Worm (Caenorhabditis elegans) whole organism, L1 larva: ENCODE results near the gene F09C6.10.

Source experiments
- C16A3.4 ChIP-seq: fragments of 150-350 bp; optimal IDR thresholded peaks from 2 replicates; lab custom pipeline; 2014; ENCODE audit warnings: missing biosample characterization, missing genetic modification characterization
- C34B4.2 ChIP-seq: sonication (generic microtip); optimal IDR thresholded peaks from 2 replicates; lab custom pipeline; 2017; ENCODE audit warnings: mild to moderate bottlenecking, missing genetic modification characterization, missing compliant biosample characterization
- F16B12.6 ChIP-seq: fragments of 150-350 bp; optimal IDR thresholded peaks from 2 replicates; lab custom pipeline; 2014; ENCODE audit warnings: missing biosample characterization, missing genetic modification characterization
- aha-1 ChIP-seq: fragments of 150-350 bp; optimal IDR thresholded peaks from 2 replicates; lab custom pipeline; 2014; ENCODE audit warnings: missing biosample characterization, missing genetic modification characterization
- alr-1 ChIP-seq: fragments of 200-800 bp; sonication (Bioruptor generic); optimal IDR thresholded peaks from 2 replicates; lab custom pipeline; 2018; ENCODE audit warnings: borderline replicate concordance, mild to moderate bottlenecking, missing genetic modification characterization, missing compliant biosample characterization
- aly-2 ChIP-seq: fragments of 150-350 bp; optimal IDR thresholded peaks from 2 replicates; lab custom pipeline; 2014; ENCODE audit warnings: missing biosample characterization, missing genetic modification characterization
- ama-1 ChIP-seq: fragments of 150-350 bp; optimal IDR thresholded peaks from 2 replicates; lab custom pipeline; 2014
- blmp-1 ChIP-seq: fragments of 150-350 bp; optimal IDR thresholded peaks from 2 replicates; lab custom pipeline; 2014; ENCODE audit warnings: missing biosample characterization, missing genetic modification characterization
- ceh-63 ChIP-seq: fragments of 200-800 bp; sonication (Bioruptor generic); optimal IDR thresholded peaks from 2 replicates; lab custom pipeline; 2018; ENCODE audit warnings: mild to moderate bottlenecking, missing genetic modification characterization, missing compliant biosample characterization
- ceh-8 ChIP-seq: fragments of 200-800 bp; sonication (Bioruptor generic); optimal IDR thresholded peaks from 2 replicates; lab custom pipeline; 2018; ENCODE audit warnings: mild to moderate bottlenecking, missing genetic modification characterization, moderate library complexity, missing compliant biosample characterization
- ceh-90 ChIP-seq: sonication (generic microtip); optimal IDR thresholded peaks from 2 replicates; lab custom pipeline; 2016; ENCODE audit warnings: missing genetic modification characterization, missing compliant biosample characterization
- ces-1 ChIP-seq: fragments of 150-350 bp; optimal IDR thresholded peaks from 2 replicates; lab custom pipeline; 2014; ENCODE audit warnings: missing biosample characterization, missing genetic modification reagents, missing genetic modification characterization
- efl-1 ChIP-seq, 4 experiments: fragments of 150-350 bp; optimal IDR thresholded peaks in 3 of 4; peaks in 1 of 4; 1 replicate in 1 of 4; 2 replicates in 3 of 4; lab custom pipeline; 2014; ENCODE audit warnings: missing biosample characterization in 2 of 4, missing genetic modification characterization in 2 of 4, missing genetic modification reagents in 2 of 4
- efl-3 ChIP-seq: fragments of 200-800 bp; sonication (Bioruptor generic); optimal IDR thresholded peaks from 2 replicates; lab custom pipeline; 2018; ENCODE audit warnings: mild to moderate bottlenecking, missing genetic modification characterization, missing compliant biosample characterization
- egl-13 ChIP-seq: sonication (generic microtip); optimal IDR thresholded peaks from 2 replicates; lab custom pipeline; 2016; ENCODE audit warnings: missing genotype, missing genetic modification reagents, missing genetic modification characterization, missing compliant biosample characterization
- fkh-10 ChIP-seq: sonication (generic microtip); optimal IDR thresholded peaks from 2 replicates; lab custom pipeline; 2017; ENCODE audit warnings: missing biosample characterization, missing genetic modification reagents, missing genetic modification characterization
- fkh-4 ChIP-seq: sonication (generic microtip); optimal IDR thresholded peaks from 2 replicates; lab custom pipeline; 2016; ENCODE audit warnings: missing compliant biosample characterization, missing genetic modification characterization, borderline replicate concordance
- hlh-4 ChIP-seq: sonication (generic microtip); optimal IDR thresholded peaks from 2 replicates; lab custom pipeline; 2016; ENCODE audit warnings: mild to moderate bottlenecking, missing genetic modification characterization, missing compliant biosample characterization
- irx-1 ChIP-seq: sonication (generic microtip); optimal IDR thresholded peaks from 2 replicates; lab custom pipeline; 2016; ENCODE audit warnings: missing genetic modification characterization, missing compliant biosample characterization
- isw-1 ChIP-seq: fragments of 200-800 bp; sonication (Bioruptor generic); IDR thresholded peaks from 2 replicates; pipeline ENCODE4 v1.3.6; 2022; ENCODE audit warnings: missing genetic modification characterization, missing compliant biosample characterization
- lin-13 ChIP-seq: fragments of 150-350 bp; optimal IDR thresholded peaks from 2 replicates; lab custom pipeline; 2014; ENCODE audit warnings: missing biosample characterization, missing genetic modification reagents, missing genetic modification characterization
- lin-14 ChIP-seq: fragments of 200-800 bp; sonication (Bioruptor generic); optimal IDR thresholded peaks from 2 replicates; lab custom pipeline; 2018; ENCODE audit warnings: mild to moderate bottlenecking, missing genetic modification characterization, moderate library complexity, missing compliant biosample characterization
- lin-15B ChIP-seq: fragments of 150-350 bp; sonication (generic microtip); optimal IDR thresholded peaks from 3 replicates; lab custom pipeline; 2014; ENCODE audit warnings: missing biosample characterization, missing genetic modification characterization
- lir-3 ChIP-seq: sonication (generic microtip); optimal IDR thresholded peaks from 2 replicates; lab custom pipeline; 2016; ENCODE audit warnings: mild to moderate bottlenecking, missing genetic modification characterization, moderate library complexity, missing compliant biosample characterization; ENCODE audit not compliant: poor library complexity
- lsy-2 ChIP-seq, 2 experiments: fragments of 150-350 bp; optimal IDR thresholded peaks; 2 replicates each; lab custom pipeline; 2014; ENCODE audit warnings: missing biosample characterization in 2 of 2, missing genetic modification characterization in 2 of 2
- mef-2 ChIP-seq: fragments of 150-350 bp; optimal IDR thresholded peaks from 2 replicates; lab custom pipeline; 2014; ENCODE audit warnings: missing biosample characterization, missing genetic modification characterization
- mep-1 ChIP-seq: fragments of 150-350 bp; optimal IDR thresholded peaks from 2 replicates; lab custom pipeline; 2014; ENCODE audit warnings: missing biosample characterization, missing genetic modification characterization
- nhr-11 ChIP-seq: fragments of 150-350 bp; optimal IDR thresholded peaks from 2 replicates; lab custom pipeline; 2014; ENCODE audit warnings: missing biosample characterization, missing genetic modification characterization
- nhr-12 ChIP-seq: sonication (generic microtip); optimal IDR thresholded peaks from 2 replicates; lab custom pipeline; 2017; ENCODE audit warnings: missing biosample characterization, missing genetic modification characterization
- nhr-19 ChIP-seq: fragments of 200-800 bp; sonication (Bioruptor generic); conservative IDR thresholded peaks from 2 replicates; pipeline ENCODE4 v1.3.6; 2022; ENCODE audit warnings: missing genetic modification characterization, missing compliant biosample characterization
- nhr-47 ChIP-seq: sonication (generic microtip); optimal IDR thresholded peaks from 2 replicates; lab custom pipeline; 2016; ENCODE audit warnings: mild to moderate bottlenecking, missing genetic modification characterization, moderate library complexity, missing compliant biosample characterization
- nhr-71 ChIP-seq: sonication (generic microtip); optimal IDR thresholded peaks from 2 replicates; lab custom pipeline; 2016; ENCODE audit warnings: mild to moderate bottlenecking, missing genetic modification characterization, moderate library complexity, missing compliant biosample characterization
- nhr-76 ChIP-seq: sonication (generic microtip); optimal IDR thresholded peaks from 2 replicates; lab custom pipeline; 2017; ENCODE audit warnings: missing biosample characterization, missing genetic modification characterization
- nhr-90 ChIP-seq: sonication (generic microtip); optimal IDR thresholded peaks from 2 replicates; lab custom pipeline; 2016; ENCODE audit warnings: mild to moderate bottlenecking, missing genetic modification characterization, missing compliant biosample characterization; ENCODE audit not compliant: poor library complexity
- rnt-1 ChIP-seq: sonication (generic microtip); optimal IDR thresholded peaks from 2 replicates; lab custom pipeline; 2016; ENCODE audit warnings: mild to moderate bottlenecking, missing genetic modification characterization, moderate library complexity, missing compliant biosample characterization
- skn-1 ChIP-seq: fragments of 150-350 bp; optimal IDR thresholded peaks from 2 replicates; lab custom pipeline; 2014; ENCODE audit warnings: missing biosample characterization, missing genetic modification characterization
- swsn-7 ChIP-seq: sonication (generic microtip); optimal IDR thresholded peaks from 2 replicates; lab custom pipeline; 2016; ENCODE audit warnings: missing genetic modification characterization, missing compliant biosample characterization
- tbx-2 ChIP-seq: sonication (generic microtip); optimal IDR thresholded peaks from 2 replicates; lab custom pipeline; 2016; ENCODE audit warnings: missing genetic modification characterization, missing compliant biosample characterization
- tlp-1 ChIP-seq: fragments of 150-350 bp; optimal IDR thresholded peaks from 2 replicates; lab custom pipeline; 2014; ENCODE audit warnings: missing biosample characterization, missing genetic modification characterization
- unc-30 ChIP-seq: sonication (generic microtip); optimal IDR thresholded peaks from 2 replicates; lab custom pipeline; 2017; ENCODE audit warnings: missing biosample characterization, missing genetic modification characterization
- unc-86 ChIP-seq: sonication (generic microtip); optimal IDR thresholded peaks from 2 replicates; lab custom pipeline; 2016; ENCODE audit warnings: missing genetic modification characterization, missing compliant biosample characterization
- zip-4 ChIP-seq: fragments of 200-800 bp; sonication (Bioruptor generic); optimal IDR thresholded peaks from 2 replicates; lab custom pipeline; 2018; ENCODE audit warnings: mild to moderate bottlenecking, missing genetic modification characterization, moderate library complexity, missing compliant biosample characterization
- ztf-4 ChIP-seq: fragments of 150-350 bp; optimal IDR thresholded peaks from 2 replicates; lab custom pipeline; 2014; ENCODE audit warnings: missing biosample characterization, missing genetic modification characterization

F09C6.10 gene

DNA sequence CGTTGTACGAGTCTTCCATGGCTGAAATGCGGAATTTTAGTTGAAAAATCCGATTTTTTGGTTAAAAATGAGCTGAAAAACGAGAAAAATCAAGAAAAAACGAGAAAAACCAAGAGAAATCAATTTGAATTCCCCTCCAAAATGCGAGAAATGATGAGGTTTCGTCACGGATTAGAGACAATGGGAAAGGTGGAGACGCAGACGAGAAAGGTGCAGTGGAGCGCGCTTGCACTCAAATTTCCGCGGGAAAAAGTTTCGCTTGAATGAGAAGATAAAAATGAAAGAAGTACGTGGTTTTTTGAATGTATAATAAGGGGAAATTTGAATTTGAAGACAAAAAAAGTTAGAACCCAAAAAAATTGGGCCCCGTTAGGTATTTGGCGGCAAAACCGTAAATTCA lies 49.7 kb upstream of the F09C6.10 start, which contains the start of gene efl-1 (continued):
- peak; percentile 97 for TF ChIP-seq nhr-47 (tag; lab: Kevin White, UChicago)
- no peak for TF ChIP-seq ceh-63 (GFP tag; lab: Kevin White, UChicago)
- peak; percentile 84 for TF ChIP-seq ztf-4
- peak; percentile 94 for TF ChIP-seq tbx-2 (tag; lab: Kevin White, UChicago)
- TF ChIP-seq zip-4 (GFP tag; lab: Kevin White, UChicago): peak; percentile 88
- peak; percentile 90 for TF ChIP-seq isw-1 (GFP tag; lab: Robert Waterston, UW)
- TF ChIP-seq lsy-2 (tag; optimal IDR thresholded peaks at IDR 0.05; lab: Kevin White, UChicago): peak; percentile 93 to 95
- peak; percentile 97 for TF ChIP-seq rnt-1 (tag; lab: Kevin White, UChicago)
- TF ChIP-seq fkh-10 (GFP tag; lab: Kevin White, UChicago): peak; percentile 86
- no peak for TF ChIP-seq nhr-12 (tag; lab: Kevin White, UChicago)
- peak; percentile 60 for TF ChIP-seq aha-1 (tag; lab: Kevin White, UChicago)
- TF ChIP-seq lir-3: no peak
- peak; percentile 38 for TF ChIP-seq C34B4.2 (tag; lab: Kevin White, UChicago)
- peak; percentile 91 for TF ChIP-seq lin-13
- peak; percentile 92 for TF ChIP-seq unc-86 (tag; lab: Kevin White, UChicago)
- TF ChIP-seq egl-13 (tag; lab: Kevin White, UChicago): peak; percentile 90
- no peak for TF ChIP-seq ces-1 (GFP tag; lab: Kevin White, UChicago)
- peak; percentile 59 for TF ChIP-seq F16B12.6
- peak; percentile 77 for TF ChIP-seq aly-2 (tag; lab: Kevin White, UChicago)
- TF ChIP-seq mep-1 (tag; lab: Kevin White, UChicago): peak; percentile 94
- TF ChIP-seq efl-1 (optimal IDR thresholded peaks at IDR 0.05; lab: Kevin White, UChicago): peak; percentile 97 to 100
- TF ChIP-seq efl-1 (GFP tag; optimal IDR thresholded peaks at IDR 0.05 in 1 of 2; lab: Kevin White, UChicago): peak in 1 of 2 experiments; percentile 100
- TF ChIP-seq swsn-7 (tag; lab: Kevin White, UChicago): peak; percentile 96
- no peak for TF ChIP-seq tlp-1 (tag; lab: Kevin White, UChicago)
- peak; percentile 77 for TF ChIP-seq nhr-11 (tag; lab: Kevin White, UChicago)
- peak; percentile 58 for TF ChIP-seq ceh-90 (tag; lab: Kevin White, UChicago)
- no peak for TF ChIP-seq unc-30 (tag; lab: Kevin White, UChicago)
- TF ChIP-seq ceh-8: peak; percentile 89
- TF ChIP-seq lin-15B (tag; lab: Kevin White, UChicago): peak; percentile 89
- TF ChIP-seq nhr-71 (tag; lab: Kevin White, UChicago): peak; percentile 97
- TF ChIP-seq skn-1: peak; percentile 94
- peak; percentile 91 for TF ChIP-seq irx-1 (tag; lab: Kevin White, UChicago)
- TF ChIP-seq hlh-4 (tag; lab: Kevin White, UChicago): no peak
- peak; percentile 64 for TF ChIP-seq mef-2
- TF ChIP-seq ama-1 (lab: Kevin White, UChicago): no peak
- TF ChIP-seq lin-14 (GFP tag; lab: Kevin White, UChicago): peak; percentile 95
- TF ChIP-seq C16A3.4: peak; percentile 85
- peak; percentile 65 for TF ChIP-seq blmp-1 (tag; lab: Kevin White, UChicago)
- TF ChIP-seq nhr-90 (tag; lab: Kevin White, UChicago): peak; percentile 95
- TF ChIP-seq fkh-4 (tag; lab: Kevin White, UChicago): peak; percentile 68
- no peak for TF ChIP-seq nhr-76 (tag; lab: Kevin White, UChicago)
- no peak for TF ChIP-seq alr-1 (tag; lab: Kevin White, UChicago)

DNA sequence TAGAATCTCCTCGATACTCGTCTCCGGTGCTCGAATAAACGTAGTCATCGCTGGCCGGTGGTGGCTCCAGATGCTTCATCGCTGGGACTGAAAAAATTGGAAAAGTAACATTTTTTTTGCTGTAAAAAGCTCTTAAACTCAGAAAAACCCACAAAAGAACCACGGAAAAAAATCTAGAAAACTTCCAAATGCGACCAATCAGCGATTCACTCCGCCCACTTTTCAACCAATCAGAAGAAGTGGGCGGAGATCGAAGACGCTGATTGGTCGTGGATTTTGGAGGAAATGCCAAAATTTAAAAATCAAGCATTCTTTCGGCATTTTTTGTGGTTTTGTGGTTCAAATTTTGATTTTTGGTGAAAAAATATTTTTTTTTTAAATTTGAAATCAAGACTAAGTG lies 43.0 kb upstream of the F09C6.10 start:
- TF ChIP-seq efl-3 (GFP tag; lab: Kevin White, UChicago): no peak
- no peak for TF ChIP-seq nhr-19 (GFP tag; lab: Robert Waterston, UW)
- no peak for TF ChIP-seq efl-1 (optimal IDR thresholded peaks at IDR 0.05; lab: Kevin White, UChicago)
- TF ChIP-seq efl-1 (GFP tag; optimal IDR thresholded peaks at IDR 0.05 in 1 of 2; lab: Kevin White, UChicago): peak in 1 of 2 experiments; percentile 85
